Fruit fly (Drosophila melanogaster): Measurements from ENCODE around the gene CG16798.

DNA sequence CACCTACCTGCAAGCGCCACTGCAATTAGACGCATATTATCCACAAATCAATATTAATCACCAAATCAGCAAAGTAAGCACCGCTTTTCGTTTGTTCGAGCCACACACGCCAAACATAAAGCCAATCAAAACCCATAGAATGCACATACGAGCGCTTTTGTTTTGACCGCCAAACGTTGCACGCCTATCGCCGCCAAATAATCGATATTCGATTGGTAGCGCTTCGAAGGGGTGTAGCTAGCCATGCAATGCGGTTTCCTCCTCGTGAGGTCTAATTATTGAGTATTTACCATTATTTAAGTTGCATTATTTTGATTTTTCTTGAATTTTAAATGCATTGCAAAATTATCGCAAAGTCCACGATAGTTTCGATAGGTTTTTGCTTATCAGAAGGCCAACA is 45.2 kb upstream of the CG16798 start:
- TF ChIP-seq CG7368 (GFP tag; optimal IDR thresholded peaks at IDR 0.05) (no peak), CG3919 (GFP tag; optimal IDR thresholded peaks at IDR 0.05) (no peak), CG11902 (GFP tag; optimal IDR thresholded peaks at IDR 0.05) (no peak), OdsH (GFP tag; optimal IDR thresholded peaks at IDR 0.05) (no peak), Blimp-1 (GFP tag; optimal IDR thresholded peaks at IDR 0.05) (no peak), salr (GFP tag; optimal IDR thresholded peaks at IDR 0.05) (no peak), dsx (GFP tag; optimal IDR thresholded peaks at IDR 0.05; ENCODE audit: poor library complexity, severe bottlenecking) (no peak), Hr39 (GFP tag; optimal IDR thresholded peaks at IDR 0.05) (no peak), lz (GFP tag; optimal IDR thresholded peaks at IDR 0.05) (no peak), CG11294 (GFP tag; IDR thresholded peaks at IDR 0.05) (no peak)

Data from whole organism, prepupa.